Worm (Caenorhabditis elegans) whole organism, L4 larva: ENCODE measurements around the gene math-4.

Source experiments
- Y105C5A.15 ChIP-seq: fragments of 200-800 bp; sonication (Bioruptor generic); IDR thresholded peaks from 2 replicates; pipeline ENCODE4 v1.3.6; 2022; ENCODE audit warnings: missing genetic modification characterization, missing compliant biosample characterization
- aly-2 ChIP-seq: sonication (generic microtip); optimal IDR thresholded peaks from 2 replicates; lab custom pipeline; 2018; ENCODE audit warnings: missing biosample characterization, missing genetic modification characterization
- ama-1 ChIP-seq: fragments of 150-350 bp; optimal IDR thresholded peaks from 2 replicates; lab custom pipeline; 2014; ENCODE audit warnings: inconsistent platforms, mixed read lengths
- daf-12 ChIP-seq: fragments of 150-350 bp; optimal IDR thresholded peaks from 2 replicates; lab custom pipeline; 2014; ENCODE audit warnings: missing biosample characterization, missing genetic modification reagents, missing genetic modification characterization
- fkh-10 ChIP-seq: fragments of 150-350 bp; optimal IDR thresholded peaks from 2 replicates; lab custom pipeline; 2014; ENCODE audit warnings: missing biosample characterization, missing genetic modification reagents, missing genetic modification characterization
- jun-1 ChIP-seq: fragments of 150-350 bp; optimal IDR thresholded peaks from 2 replicates; lab custom pipeline; 2014; ENCODE audit warnings: missing biosample characterization, missing genetic modification reagents, missing genetic modification characterization
- lin-39 ChIP-seq: fragments of 150-350 bp; optimal IDR thresholded peaks from 2 replicates; lab custom pipeline; 2014; ENCODE audit warnings: missing biosample characterization, missing genetic modification reagents, missing genetic modification characterization

DNA sequence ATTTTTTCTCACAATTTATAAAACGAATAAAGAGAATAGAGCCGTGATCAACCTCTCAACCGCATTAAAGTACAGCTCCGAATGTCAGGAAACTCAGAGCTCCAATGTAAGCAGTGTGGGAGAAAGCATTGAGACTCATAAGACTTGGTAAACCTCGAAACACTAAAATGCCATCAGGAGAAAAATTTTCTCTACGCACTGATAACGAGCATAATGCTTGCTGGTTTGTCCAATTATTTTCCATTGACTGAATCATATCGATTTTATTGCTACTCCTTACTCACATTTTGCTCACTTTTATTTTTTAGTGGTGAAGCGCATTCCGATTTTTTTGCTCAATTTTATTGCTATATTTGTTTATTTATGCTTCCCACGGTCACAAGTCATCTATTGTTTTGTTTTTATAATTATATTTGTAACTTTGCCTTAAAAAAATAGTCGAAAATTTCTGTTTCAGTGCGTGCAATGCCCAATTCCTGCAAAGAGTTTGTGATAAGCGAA lies 47.9 kb upstream of the math-4 start, which contains the start of gene math-40:
- no peak for TF ChIP-seq jun-1 (tag; lab: Kevin White, UChicago)
- no peak for TF ChIP-seq Y105C5A.15
- TF ChIP-seq fkh-10 (GFP tag; lab: Kevin White, UChicago), result no peak
- no peak for TF ChIP-seq daf-12 (tag; lab: Kevin White, UChicago)
- no peak for TF ChIP-seq ama-1
- TF ChIP-seq aly-2 (tag; lab: Kevin White, UChicago), result no peak
- no peak for TF ChIP-seq lin-39 (tag; lab: Kevin White, UChicago)
